Fruit fly (Drosophila melanogaster) whole organism, embryonic: Measurements from ENCODE around the gene Dpm2.
A peak's percentile ranks its signal among the peaks of the same experiment; 100 is the strongest.

Source experiments
- Ada2b ChIP-seq: fragments of 200-800 bp; sonication (Bioruptor generic); IDR thresholded peaks from 2 replicates; pipeline ENCODE4 v1.3.6; 2022; ENCODE audit warnings: missing biosample characterization, missing genetic modification characterization
- Atf-2 ChIP-seq: fragments of 200-800 bp; sonication (Bioruptor generic); optimal IDR thresholded peaks from 2 replicates; lab custom pipeline; 2016; ENCODE audit warnings: missing biosample characterization, missing genetic modification characterization
- CG10267 ChIP-seq: fragments of 200-800 bp; sonication (Bioruptor generic); optimal IDR thresholded peaks from 2 replicates; lab custom pipeline; 2018; ENCODE audit warnings: missing biosample characterization, mild to moderate bottlenecking, missing genetic modification characterization, moderate library complexity
- CG10274 ChIP-seq: fragments of 200-800 bp; sonication (Bioruptor generic); optimal IDR thresholded peaks from 3 replicates; lab custom pipeline; 2017; ENCODE audit warnings: missing biosample characterization, mild to moderate bottlenecking, missing genetic modification characterization
- CG10462 ChIP-seq: fragments of 200-800 bp; sonication (Bioruptor generic); optimal IDR thresholded peaks from 2 replicates; lab custom pipeline; 2016; ENCODE audit warnings: missing biosample characterization, missing genetic modification characterization
- CG11695 ChIP-seq: fragments of 200-800 bp; sonication (Bioruptor generic); IDR thresholded peaks from 3 replicates; pipeline ENCODE4 v1.3.6; 2022; ENCODE audit warnings: missing biosample characterization, missing genetic modification characterization
- CG11723 ChIP-seq: fragments of 200-800 bp; sonication (Bioruptor generic); optimal IDR thresholded peaks from 2 replicates; lab custom pipeline; 2017; ENCODE audit warnings: missing biosample characterization, mild to moderate bottlenecking, missing genetic modification characterization
- CG12236 ChIP-seq: fragments of 200-800 bp; sonication (Bioruptor generic); optimal IDR thresholded peaks from 2 replicates; lab custom pipeline; 2016; ENCODE audit warnings: missing biosample characterization, missing genetic modification characterization
- CG12744 ChIP-seq: fragments of 200-800 bp; sonication (Bioruptor generic); optimal IDR thresholded peaks from 2 replicates; lab custom pipeline; 2016; ENCODE audit warnings: missing biosample characterization, missing genetic modification characterization
- CG12769 ChIP-seq: fragments of 200-800 bp; sonication (Bioruptor generic); optimal IDR thresholded peaks from 2 replicates; lab custom pipeline; 2019; ENCODE audit warnings: missing biosample characterization, mild to moderate bottlenecking, missing genetic modification characterization, moderate library complexity
- CG13123 ChIP-seq: fragments of 200-800 bp; sonication (Bioruptor generic); optimal IDR thresholded peaks from 2 replicates; lab custom pipeline; 2016; ENCODE audit warnings: missing biosample characterization, missing genetic modification characterization
- CG13624 ChIP-seq: fragments of 200-800 bp; sonication (Bioruptor generic); optimal IDR thresholded peaks from 2 replicates; lab custom pipeline; 2016; ENCODE audit warnings: missing biosample characterization, missing genetic modification characterization
- CG14014 ChIP-seq: fragments of 200-800 bp; sonication (Bioruptor generic); IDR thresholded peaks from 2 replicates; pipeline ENCODE4 v1.3.6; 2022; ENCODE audit warnings: missing biosample characterization, missing genetic modification characterization
- CG15696 ChIP-seq: fragments of 200-800 bp; sonication (Bioruptor generic); optimal IDR thresholded peaks from 2 replicates; lab custom pipeline; 2019; ENCODE audit warnings: missing biosample characterization, mild to moderate bottlenecking, missing genetic modification characterization, moderate library complexity
- CG1647 ChIP-seq: fragments of 200-800 bp; sonication (Bioruptor generic); optimal IDR thresholded peaks from 3 replicates; lab custom pipeline; 2016; ENCODE audit warnings: missing biosample characterization, missing genetic modification characterization
- CG16779 ChIP-seq: fragments of 200-800 bp; sonication (Bioruptor generic); IDR thresholded peaks from 2 replicates; pipeline ENCODE4 v1.3.6; 2022; ENCODE audit warnings: missing biosample characterization, missing genetic modification characterization
- CG2875 ChIP-seq: fragments of 200-800 bp; sonication (Bioruptor generic); optimal IDR thresholded peaks from 2 replicates; lab custom pipeline; 2017; ENCODE audit warnings: missing biosample characterization, mild to moderate bottlenecking, missing genetic modification characterization, missing genetic modification reagents
- CG31388 ChIP-seq: fragments of 200-800 bp; sonication (Bioruptor generic); optimal IDR thresholded peaks from 2 replicates; lab custom pipeline; 2016; ENCODE audit warnings: missing biosample characterization, missing genetic modification characterization
- CG3847 ChIP-seq: fragments of 200-800 bp; sonication (Bioruptor generic); IDR thresholded peaks from 2 replicates; pipeline ENCODE4 v1.3.6; 2022; ENCODE audit warnings: missing biosample characterization, missing genetic modification characterization
- CG6272 ChIP-seq: fragments of 200-800 bp; sonication (Bioruptor generic); IDR thresholded peaks from 2 replicates; pipeline ENCODE4 v1.3.6; 2022; ENCODE audit warnings: missing biosample characterization, missing genetic modification characterization
- CG6654 ChIP-seq: fragments of 200-800 bp; sonication (Bioruptor generic); optimal IDR thresholded peaks from 2 replicates; lab custom pipeline; 2017; ENCODE audit warnings: missing biosample characterization, mild to moderate bottlenecking, missing genetic modification characterization
- CG6683 ChIP-seq: fragments of 200-800 bp; sonication (Bioruptor generic); optimal IDR thresholded peaks from 2 replicates; lab custom pipeline; 2017; ENCODE audit warnings: missing biosample characterization, mild to moderate bottlenecking, missing genetic modification characterization, missing genetic modification reagents
- CG6765 ChIP-seq: fragments of 200-800 bp; sonication (Bioruptor generic); optimal IDR thresholded peaks from 3 replicates; lab custom pipeline; 2017; ENCODE audit warnings: missing biosample characterization, mild to moderate bottlenecking, missing genetic modification characterization
- CG8359 ChIP-seq: fragments of 200-800 bp; sonication (Bioruptor generic); optimal IDR thresholded peaks from 2 replicates; lab custom pipeline; 2017; ENCODE audit warnings: missing biosample characterization, mild to moderate bottlenecking, missing genetic modification characterization, borderline replicate concordance
- CG9437 ChIP-seq: fragments of 200-800 bp; sonication (Bioruptor generic); optimal IDR thresholded peaks from 2 replicates; lab custom pipeline; 2018; ENCODE audit warnings: missing biosample characterization, mild to moderate bottlenecking, missing genetic modification characterization
- Camta ChIP-seq: fragments of 200-800 bp; sonication (Bioruptor generic); optimal IDR thresholded peaks from 2 replicates; lab custom pipeline; 2016; ENCODE audit warnings: missing biosample characterization, missing genetic modification characterization
- Chrac-16 ChIP-seq: fragments of 200-800 bp; sonication (Bioruptor generic); optimal IDR thresholded peaks from 3 replicates; lab custom pipeline; 2016; ENCODE audit warnings: missing biosample characterization, missing genetic modification characterization
- CkIIα-i1 ChIP-seq: fragments of 200-800 bp; sonication (Bioruptor generic); IDR thresholded peaks from 2 replicates; pipeline ENCODE4 v1.3.6; 2022; ENCODE audit warnings: missing biosample characterization, missing genetic modification characterization
- Dek ChIP-seq: fragments of 200-800 bp; sonication (Bioruptor generic); optimal IDR thresholded peaks from 3 replicates; lab custom pipeline; 2019; ENCODE audit warnings: missing biosample characterization, mild to moderate bottlenecking, missing genetic modification characterization, moderate library complexity
- Dfd ChIP-seq, 2 experiments: fragments of >200 bp; optimal IDR thresholded peaks; 2 replicates each; lab custom pipeline; 2017; ENCODE audit warnings: missing biosample characterization in 2 of 2, missing genetic modification characterization in 2 of 2
- Doc2 ChIP-seq: fragments of 200-800 bp; sonication (Bioruptor generic); IDR thresholded peaks from 2 replicates; pipeline ENCODE4 v1.3.6; 2022; ENCODE audit warnings: missing biosample characterization, missing genetic modification characterization
- HLHmδ ChIP-seq: fragments of 200-800 bp; sonication (Bioruptor generic); optimal IDR thresholded peaks from 2 replicates; lab custom pipeline; 2018; ENCODE audit warnings: missing biosample characterization, mild to moderate bottlenecking, missing genetic modification characterization, moderate library complexity
- HmgZ ChIP-seq: fragments of 200-800 bp; sonication (Bioruptor generic); optimal IDR thresholded peaks from 2 replicates; lab custom pipeline; 2018; ENCODE audit warnings: missing biosample characterization, mild to moderate bottlenecking, missing genetic modification characterization
- Mad ChIP-seq: fragments of 200-800 bp; sonication (Bioruptor generic); optimal IDR thresholded peaks from 2 replicates; lab custom pipeline; 2016; ENCODE audit warnings: missing biosample characterization, missing genetic modification characterization
- Mes4 ChIP-seq: fragments of 200-800 bp; sonication (Bioruptor generic); optimal IDR thresholded peaks from 2 replicates; lab custom pipeline; 2016; ENCODE audit warnings: missing biosample characterization, missing genetic modification characterization
- Optix ChIP-seq: fragments of 200-800 bp; sonication (Bioruptor generic); IDR thresholded peaks from 3 replicates; pipeline ENCODE4 v1.3.6; 2022; ENCODE audit warnings: missing biosample characterization, missing genetic modification characterization
- Vsx1 ChIP-seq: fragments of 200-800 bp; sonication (Bioruptor generic); optimal IDR thresholded peaks from 2 replicates; lab custom pipeline; 2017; ENCODE audit warnings: missing biosample characterization, mild to moderate bottlenecking, missing genetic modification characterization, missing genetic modification reagents
- al ChIP-seq: fragments of 200-800 bp; sonication (Bioruptor generic); IDR thresholded peaks from 2 replicates; pipeline ENCODE4 v1.3.6; 2022; ENCODE audit warnings: missing biosample characterization, missing genetic modification characterization
- cato ChIP-seq: fragments of 200-800 bp; sonication (Bioruptor generic); optimal IDR thresholded peaks from 2 replicates; lab custom pipeline; 2016; ENCODE audit warnings: missing biosample characterization, missing genetic modification characterization, borderline replicate concordance
- esg ChIP-seq: fragments of 200-800 bp; sonication (Bioruptor generic); conservative IDR thresholded peaks from 2 replicates; pipeline ENCODE4 v1.3.6; 2022; ENCODE audit warnings: missing biosample characterization, missing genetic modification characterization
- h ChIP-seq: fragments of >200 bp; optimal IDR thresholded peaks from 2 replicates; lab custom pipeline; 2017
- hbn ChIP-seq: fragments of 200-800 bp; sonication (Bioruptor generic); IDR thresholded peaks from 2 replicates; pipeline ENCODE4 v1.3.6; 2022; ENCODE audit warnings: missing biosample characterization, missing genetic modification characterization; ENCODE audit not compliant: partially characterized antibody
- jing ChIP-seq: fragments of 200-800 bp; sonication (Bioruptor generic); optimal IDR thresholded peaks from 2 replicates; lab custom pipeline; 2018; ENCODE audit warnings: missing biosample characterization, mild to moderate bottlenecking, missing genetic modification characterization
- kay ChIP-seq: fragments of 200-800 bp; sonication (Bioruptor generic); optimal IDR thresholded peaks from 2 replicates; lab custom pipeline; 2016; ENCODE audit warnings: missing biosample characterization, missing genetic modification characterization
- nom ChIP-seq: fragments of 200-800 bp; sonication (Bioruptor generic); optimal IDR thresholded peaks from 2 replicates; lab custom pipeline; 2017; ENCODE audit warnings: missing biosample characterization, missing genetic modification characterization, mild to moderate bottlenecking, moderate library complexity, missing genetic modification reagents
- pfk ChIP-seq: fragments of 200-800 bp; sonication (Bioruptor generic); optimal IDR thresholded peaks from 2 replicates; lab custom pipeline; 2018; ENCODE audit warnings: missing biosample characterization, mild to moderate bottlenecking, missing genetic modification characterization, moderate library complexity
- pho ChIP-seq: fragments of 200-800 bp; sonication (Bioruptor generic); optimal IDR thresholded peaks from 2 replicates; lab custom pipeline; 2016; ENCODE audit warnings: missing biosample characterization, missing genetic modification characterization
- sc ChIP-seq, 3 experiments: fragments of >200 bp in 2 of 3; fragments of 200-800 bp in 1 of 3; sonication (Bioruptor generic) in 1 of 3; optimal IDR thresholded peaks; 2 replicates in 2 of 3; 3 replicates in 1 of 3; lab custom pipeline; 2017; ENCODE audit warnings: mild to moderate bottlenecking in 1 of 3, missing biosample characterization in 1 of 3, missing genetic modification characterization in 1 of 3, missing genetic modification reagents in 1 of 3
- seq ChIP-seq: fragments of 200-800 bp; sonication (Bioruptor generic); IDR thresholded peaks from 2 replicates; pipeline ENCODE4 v1.3.6; 2022; ENCODE audit warnings: missing biosample characterization, missing genetic modification characterization
- sob ChIP-seq: fragments of 200-800 bp; sonication (Bioruptor generic); IDR thresholded peaks from 2 replicates; pipeline ENCODE4 v1.3.6; 2022; ENCODE audit warnings: missing biosample characterization, missing genetic modification characterization
- wdn ChIP-seq: fragments of 200-800 bp; sonication (Bioruptor generic); IDR thresholded peaks from 2 replicates; pipeline ENCODE4 v1.3.6; 2022; ENCODE audit warnings: missing biosample characterization, missing genetic modification characterization
- zen2 ChIP-seq: fragments of 200-800 bp; sonication (Bioruptor generic); IDR thresholded peaks from 3 replicates; pipeline ENCODE4 v1.3.6; 2022; ENCODE audit warnings: missing biosample characterization, missing genetic modification characterization; ENCODE audit not compliant: partially characterized antibody

Dpm2 gene

dm6 chr3L:3334784-3335183 is 15.4 kb downstream of the Dpm2 start, which contains the start of gene CG14969 (continued):
- TF ChIP-seq al (GFP tag; lab: Robert Waterston, UW) (no peak), CG6683 (GFP tag; lab: Kevin White, UChicago) (no peak), CG14014 (GFP tag; lab: Robert Waterston, UW) (no peak), wdn (GFP tag; lab: Robert Waterston, UW) (no peak), CG6654 (GFP tag; lab: Kevin White, UChicago) (no peak), h (lab: Kevin White, UChicago) (no peak), Mad (GFP tag; lab: Kevin White, UChicago) (no peak), CG12744 (no peak), hbn (GFP tag; lab: Robert Waterston, UW) (peak; percentile 37; the same call in 1 of the 2 replicates), CG16779 (GFP tag; lab: Robert Waterston, UW) (no peak), Dfd (GFP tag; optimal IDR thresholded peaks at IDR 0.05; lab: Kevin White, UChicago) (no peak), CG6765 (GFP tag; lab: Kevin White, UChicago) (no peak), CkIIα-i1 (GFP tag; lab: Robert Waterston, UW) (no peak), CG31388 (GFP tag; lab: Kevin White, UChicago) (no peak), seq (GFP tag; lab: Robert Waterston, UW) (no peak), jing (GFP tag; lab: Kevin White, UChicago) (no peak), pfk (no peak), CG13624 (GFP tag; lab: Kevin White, UChicago) (no peak), Chrac-16 (GFP tag; lab: Kevin White, UChicago) (no peak), CG10462 (GFP tag; lab: Kevin White, UChicago) (no peak), Atf-2 (GFP tag; lab: Kevin White, UChicago) (no peak), HmgZ (tag; lab: Kevin White, UChicago) (peak; percentile 22), kay (no peak), pho (GFP tag; lab: Kevin White, UChicago) (no peak), esg (GFP tag; lab: Robert Waterston, UW) (no peak), nom (GFP tag; lab: Kevin White, UChicago) (no peak), Camta (GFP tag; lab: Kevin White, UChicago) (no peak), CG10267 (tag; lab: Kevin White, UChicago) (peak; percentile 9), CG9437 (no peak), CG11695 (no peak), CG8359 (no peak), Doc2 (GFP tag; lab: Robert Waterston, UW) (no peak), CG15696 (tag; lab: Kevin White, UChicago) (no peak), CG12236 (no peak), Ada2b (GFP tag; lab: Robert Waterston, UW) (no peak), zen2 (GFP tag; lab: Robert Waterston, UW) (no peak), sob (no peak), sc (optimal IDR thresholded peaks at IDR 0.05; lab: Kevin White, UChicago) (no peak), sc (GFP tag; optimal IDR thresholded peaks at IDR 0.05; lab: Kevin White, UChicago) (no peak), CG3847 (GFP tag; lab: Robert Waterston, UW) (no peak), CG12769 (no peak), HLHmδ (GFP tag; lab: Kevin White, UChicago) (no peak), Vsx1 (GFP tag; lab: Kevin White, UChicago) (no peak), Mes4 (no peak), Optix (no peak), CG2875 (GFP tag; lab: Kevin White, UChicago) (no peak), Dek (tag; lab: Kevin White, UChicago) (no peak), CG11723 (GFP tag; lab: Kevin White, UChicago) (no peak), CG13123 (no peak), cato (no peak), CG1647 (GFP tag; lab: Kevin White, UChicago) (no peak), CG6272 (no peak), CG10274 (GFP tag; lab: Kevin White, UChicago) (no peak)
